Worm (Caenorhabditis elegans): ENCODE data around the gene ppt-1.

The ppt-1 gene

DNA sequence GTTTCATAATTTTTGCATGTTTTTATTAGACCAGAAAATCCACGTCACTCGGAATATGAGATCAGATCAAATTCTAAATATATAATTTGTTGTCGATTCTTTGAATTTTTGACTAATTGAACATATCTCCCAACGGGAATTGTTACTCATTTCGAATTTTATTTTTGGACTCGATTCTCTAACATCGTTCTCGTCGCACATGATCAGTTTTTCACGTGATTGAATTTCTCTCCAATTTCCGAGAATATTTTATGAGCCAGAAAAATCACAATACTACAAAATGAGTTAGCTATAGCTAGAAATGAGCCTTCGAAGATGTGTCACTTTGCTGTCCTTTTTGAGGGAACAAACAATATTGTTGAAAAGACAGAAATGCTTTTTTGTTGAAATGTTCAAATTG is 4.6 kb upstream of the ppt-1 start (continued):
- TF ChIP-seq ceh-8 (GFP tag; optimal IDR thresholded peaks at IDR 0.05) = peak; percentile 84

DNA sequence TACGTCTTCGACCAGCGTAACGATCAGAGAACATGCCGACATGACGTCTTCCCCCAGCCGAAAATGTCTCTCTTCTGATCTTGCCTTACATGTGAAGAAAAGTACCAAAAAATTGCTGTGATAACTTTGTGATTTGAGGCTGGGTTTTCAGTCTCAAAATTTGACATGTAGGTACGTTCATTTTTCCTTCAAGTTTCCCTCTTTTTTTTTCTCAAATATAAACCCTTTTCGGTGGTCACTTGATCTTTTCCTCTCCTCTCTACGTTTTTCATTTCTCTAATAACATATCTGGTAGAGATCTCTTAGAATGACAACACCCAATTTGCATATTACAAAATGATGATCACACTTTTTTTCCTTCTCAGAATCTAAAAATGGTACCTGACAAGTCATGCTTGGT is 4.2 kb downstream of the ppt-1 start, which contains the start of gene nhr-37:
TSS of gene nhr-37 (plus strand) at position 301 of the 400 bp plus-strand sequence.
- TF ChIP-seq fkh-8 (tag; optimal IDR thresholded peaks at IDR 0.05) = peak; percentile 14
- TF ChIP-seq sup-37 (GFP tag; optimal IDR thresholded peaks at IDR 0.05) = no peak

DNA sequence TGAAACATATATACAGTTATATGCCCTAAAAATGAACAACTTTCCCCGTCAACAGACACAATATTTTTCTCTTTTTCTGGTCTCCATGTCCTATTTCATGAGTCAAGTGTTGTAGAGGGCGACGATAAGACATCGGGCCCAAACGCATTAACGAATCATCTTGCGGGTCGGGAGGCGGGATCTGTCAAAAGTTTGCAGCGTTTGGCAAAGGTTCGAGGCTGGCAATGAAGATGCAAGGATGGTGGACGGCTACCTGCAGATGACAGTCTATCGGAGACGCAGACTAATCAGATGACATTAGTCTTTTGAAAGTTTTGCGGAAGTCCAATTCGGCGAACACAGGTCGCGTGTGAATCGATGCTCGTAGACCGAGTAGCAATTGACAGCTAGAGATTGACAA is 5.3 kb downstream of the ppt-1 start:
- TF ChIP-seq sup-37 (GFP tag; optimal IDR thresholded peaks at IDR 0.05) (no peak), nhr-47 (tag; optimal IDR thresholded peaks at IDR 0.05) (no peak), nhr-85 (tag) (peak; percentile 56), grh-1 (GFP tag; IDR thresholded peaks at IDR 0.05) (no peak), nhr-20 (tag; optimal IDR thresholded peaks at IDR 0.05) (no peak), nhr-11 (tag; optimal IDR thresholded peaks at IDR 0.05) (no peak), lin-39 (tag; optimal IDR thresholded peaks at IDR 0.05) (no peak), lin-14 (GFP tag; optimal IDR thresholded peaks at IDR 0.05) (peak; percentile 52), mdl-1 (tag; optimal IDR thresholded peaks at IDR 0.05) (no peak), blmp-1 (tag; optimal IDR thresholded peaks at IDR 0.05) (peak; percentile 7), C34B4.2 (tag; optimal IDR thresholded peaks at IDR 0.05) (no peak), hpl-2 (GFP tag; optimal IDR thresholded peaks at IDR 0.05) (no peak), ztf-11 (tag; optimal IDR thresholded peaks at IDR 0.05) (no peak), irx-1 (tag; optimal IDR thresholded peaks at IDR 0.05) (no peak), nhr-28 (tag; optimal IDR thresholded peaks at IDR 0.05) (no peak), ama-1 (optimal IDR thresholded peaks at IDR 0.05) (no peak), nhr-71 (tag; optimal IDR thresholded peaks at IDR 0.05) (no peak), zip-4 (GFP tag; optimal IDR thresholded peaks at IDR 0.05) (no peak), snu-23 (GFP tag; optimal IDR thresholded peaks at IDR 0.05) (no peak), sox-4 (tag; optimal IDR thresholded peaks at IDR 0.05) (no peak), tbx-2 (tag; optimal IDR thresholded peaks at IDR 0.05) (no peak), skn-1 (tag; optimal IDR thresholded peaks at IDR 0.05) (no peak), rnt-1 (tag; optimal IDR thresholded peaks at IDR 0.05) (no peak), ceh-8 (GFP tag; optimal IDR thresholded peaks at IDR 0.05) (no peak), nhr-19 (GFP tag; conservative IDR thresholded peaks at IDR 0.05) (no peak), efl-1 (optimal IDR thresholded peaks at IDR 0.05) (no peak), efl-1 (GFP tag; optimal IDR thresholded peaks at IDR 0.05 in 1 of 2) (peak in 1 of 2 experiments; percentile 19)

DNA sequence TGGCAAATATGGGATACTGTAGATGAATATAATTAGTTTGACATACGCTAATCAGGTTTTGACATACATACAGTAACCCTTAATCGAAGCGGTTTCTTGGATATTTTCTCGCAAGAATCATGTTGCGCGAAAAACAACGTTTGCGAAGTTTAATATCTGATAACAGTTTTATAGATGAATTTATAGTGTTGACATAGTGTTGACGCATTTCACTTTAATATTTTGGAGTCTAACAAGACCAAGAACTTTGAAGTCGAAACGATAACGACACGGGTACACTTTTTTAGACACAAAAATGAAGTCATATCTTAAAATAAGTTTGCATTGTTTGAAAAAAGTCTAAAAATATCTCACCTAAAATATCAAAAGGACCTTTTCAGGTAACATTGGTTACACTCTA is 9.8 kb downstream of the ppt-1 start:
- no peak for TF ChIP-seq lsy-2 (tag; optimal IDR thresholded peaks at IDR 0.05)
- TF ChIP-seq elt-2 (tag; optimal IDR thresholded peaks at IDR 0.05) = peak; percentile 16

DNA sequence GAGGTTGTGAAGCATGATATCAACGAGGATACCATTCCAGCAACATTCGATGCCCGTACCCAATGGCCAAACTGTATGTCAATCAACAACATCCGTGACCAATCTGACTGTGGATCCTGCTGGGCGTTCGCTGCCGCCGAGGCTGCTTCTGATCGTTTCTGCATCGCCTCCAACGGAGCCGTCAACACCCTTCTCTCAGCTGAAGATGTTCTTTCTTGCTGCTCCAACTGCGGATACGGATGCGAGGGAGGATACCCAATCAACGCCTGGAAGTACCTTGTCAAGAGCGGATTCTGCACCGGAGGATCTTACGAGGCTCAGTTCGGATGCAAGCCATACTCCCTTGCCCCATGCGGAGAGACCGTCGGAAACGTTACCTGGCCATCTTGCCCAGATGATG is 11.2 kb downstream of the ppt-1 start:
- TF ChIP-seq nhr-71 (tag; optimal IDR thresholded peaks at IDR 0.05) (no peak), nhr-77 (tag; optimal IDR thresholded peaks at IDR 0.05) (no peak), mef-2 (tag; optimal IDR thresholded peaks at IDR 0.05) (no peak), efl-1 (optimal IDR thresholded peaks at IDR 0.05) (no peak), efl-1 (GFP tag; optimal IDR thresholded peaks at IDR 0.05 in 1 of 2) (peak in 1 of 2 experiments; percentile 76), unc-30 (tag; optimal IDR thresholded peaks at IDR 0.05) (no peak), unc-86 (tag; optimal IDR thresholded peaks at IDR 0.05) (no peak)

DNA sequence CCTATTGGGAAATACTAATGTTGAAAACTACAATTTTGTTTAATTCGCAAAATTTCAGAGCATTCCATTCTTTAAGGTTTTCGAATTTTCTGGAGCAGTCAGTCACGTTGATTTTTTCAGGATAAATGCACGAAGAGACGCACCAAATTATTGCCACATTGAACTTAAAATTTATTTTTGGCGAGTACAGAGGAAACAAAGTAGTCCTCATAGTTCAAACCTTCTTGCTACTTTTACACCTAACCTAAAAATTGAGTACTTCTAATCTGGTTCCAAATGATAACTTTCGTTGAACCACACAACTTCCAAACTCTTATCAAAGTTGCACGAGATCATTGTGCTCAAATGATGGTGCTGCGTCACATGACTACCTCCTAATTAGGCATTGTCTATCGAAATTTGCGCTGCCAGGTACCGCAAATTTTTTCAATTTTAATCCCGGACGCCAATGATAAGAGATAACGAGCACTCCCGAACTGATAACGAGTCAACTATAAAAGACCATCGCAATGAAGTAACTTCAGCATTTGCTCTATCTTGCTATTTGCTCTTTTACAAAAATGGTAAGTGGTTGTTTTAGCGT is 11.9 kb downstream of the ppt-1 start, which contains the start of gene cpr-4:
TSS of gene cpr-4 (plus strand) at position 523 of the 583 bp plus-strand sequence.
- TF ChIP-seq tlp-1 (tag; optimal IDR thresholded peaks at IDR 0.05) (peak; percentile 34), C34B4.2 (tag; optimal IDR thresholded peaks at IDR 0.05) (no peak), nhr-12 (tag; optimal IDR thresholded peaks at IDR 0.05) (no peak), skn-1 (tag; optimal IDR thresholded peaks at IDR 0.05) (peak; percentile 10), nhr-20 (tag; optimal IDR thresholded peaks at IDR 0.05) (peak; percentile 39), elt-3 (tag; optimal IDR thresholded peaks at IDR 0.05) (no peak), rnt-1 (tag; optimal IDR thresholded peaks at IDR 0.05) (no peak), F16B12.6 (tag; optimal IDR thresholded peaks at IDR 0.05) (no peak), mdl-1 (tag; optimal IDR thresholded peaks at IDR 0.05) (peak in 1 of 2 experiments; percentile 66), nhr-47 (tag; optimal IDR thresholded peaks at IDR 0.05) (no peak), egl-13 (tag; optimal IDR thresholded peaks at IDR 0.05) (peak; percentile 28), pqm-1 (tag; optimal IDR thresholded peaks at IDR 0.05) (peak; percentile 94), fos-1 (tag; optimal IDR thresholded peaks at IDR 0.05) (no peak), Y116A8C.19 (tag; optimal IDR thresholded peaks at IDR 0.05; ENCODE audit: borderline replicate concordance) (no peak), ceh-82 (tag; optimal IDR thresholded peaks at IDR 0.05) (no peak), C16A3.4 (tag; optimal IDR thresholded peaks at IDR 0.05) (no peak), lsy-2 (tag; optimal IDR thresholded peaks at IDR 0.05) (peak in 1 of 2 experiments; percentile 5)
